Worm (Caenorhabditis elegans): ENCODE results near the gene C36A4.4.

The C36A4.4 gene

DNA sequence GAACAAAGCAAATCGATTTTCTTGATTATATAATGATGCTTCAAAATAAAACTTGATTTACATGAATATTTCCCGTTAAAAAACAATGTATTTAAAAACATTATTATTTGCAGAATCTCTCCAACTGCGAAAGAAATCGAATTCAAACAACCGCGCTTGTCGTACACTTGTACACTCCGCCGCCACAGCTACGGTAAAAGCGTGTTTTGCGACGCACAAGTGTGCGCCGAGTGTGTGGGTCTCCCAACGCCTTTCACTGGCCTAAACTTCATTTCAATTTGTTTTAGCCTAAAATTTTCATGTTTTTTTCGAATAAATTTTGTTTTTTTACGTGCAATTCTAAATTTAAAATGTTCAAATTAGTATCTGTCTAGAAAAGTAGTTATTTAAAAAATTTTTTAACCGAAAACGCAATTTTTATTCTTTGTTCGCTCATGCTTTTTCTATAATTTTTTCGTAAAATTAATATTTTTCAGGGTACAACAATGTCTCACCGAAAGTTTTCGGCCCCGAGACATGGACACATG is 24.0 kb upstream of the C36A4.4 start, which contains the start of gene rpl-3 (continued):
- TF ChIP-seq blmp-1 (tag; optimal IDR thresholded peaks at IDR 0.05) (peak; percentile 98), unc-98 (GFP tag; IDR thresholded peaks at IDR 0.05) (peak; percentile 98), C04F5.9 (tag; optimal IDR thresholded peaks at IDR 0.05) (peak; percentile 99), nhr-19 (GFP tag; conservative IDR thresholded peaks at IDR 0.05) (peak; percentile 100), sptf-1 (tag; optimal IDR thresholded peaks at IDR 0.05) (no peak), ceh-82 (tag; optimal IDR thresholded peaks at IDR 0.05) (peak; percentile 100), egl-27 (tag; optimal IDR thresholded peaks at IDR 0.05) (peak; percentile 95 to 96), lin-35 (GFP tag; optimal IDR thresholded peaks at IDR 0.05) (peak; percentile 100), fkh-10 (GFP tag; optimal IDR thresholded peaks at IDR 0.05) (peak; percentile 100), tbx-2 (tag; optimal IDR thresholded peaks at IDR 0.05) (peak; percentile 100), skn-1 (tag; optimal IDR thresholded peaks at IDR 0.05) (peak; percentile 99), irx-1 (tag; optimal IDR thresholded peaks at IDR 0.05) (peak; percentile 100), nhr-77 (tag; optimal IDR thresholded peaks at IDR 0.05) (peak; percentile 100), efl-3 (GFP tag; optimal IDR thresholded peaks at IDR 0.05) (peak; percentile 100)

DNA sequence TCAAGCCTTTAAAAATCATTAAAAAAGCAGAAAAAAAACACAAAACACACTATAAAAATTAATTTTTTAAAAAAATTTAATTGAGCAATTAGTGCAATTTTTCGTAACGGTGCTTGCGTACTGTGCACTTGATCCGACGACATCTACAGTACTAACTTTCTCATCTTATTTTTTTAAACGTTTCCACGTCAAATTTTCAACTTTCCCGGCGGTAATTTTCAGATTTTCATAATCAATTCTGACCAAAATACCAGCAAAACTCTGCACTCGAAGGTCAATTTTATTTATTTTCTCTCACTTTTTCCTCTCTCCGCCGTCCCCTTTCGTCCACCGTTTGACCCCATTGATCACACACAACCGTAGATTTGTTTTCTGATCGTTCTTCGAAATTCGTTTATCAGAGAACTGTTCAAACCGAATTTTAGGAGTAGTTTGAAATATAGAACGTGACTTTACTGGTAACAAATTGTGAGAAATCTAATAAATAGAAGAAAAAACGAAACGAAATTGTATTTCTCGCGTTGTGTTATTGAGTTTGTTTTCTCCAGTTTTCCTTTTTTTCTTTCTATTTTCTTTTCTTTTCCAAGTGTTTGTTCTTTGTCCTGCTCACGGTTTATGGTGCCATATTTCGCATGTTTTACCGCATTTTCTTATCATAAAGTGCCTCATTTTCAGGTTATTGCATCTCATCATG is 20.5 kb upstream of the C36A4.4 start, which contains the start of gene acs-19:
acs-19 (plus strand) TSS at position 676 of the 694 bp plus-strand sequence.
- TF ChIP-seq snu-23 (GFP tag; optimal IDR thresholded peaks at IDR 0.05) = peak; percentile 8
- TF ChIP-seq fos-1 (tag; optimal IDR thresholded peaks at IDR 0.05) = no peak
- no peak for TF ChIP-seq swsn-7 (tag; optimal IDR thresholded peaks at IDR 0.05)
- TF ChIP-seq nhr-71 (tag; optimal IDR thresholded peaks at IDR 0.05) = peak; percentile 21
- TF ChIP-seq unc-86 (tag; optimal IDR thresholded peaks at IDR 0.05) = no peak
- TF ChIP-seq efl-1 (optimal IDR thresholded peaks at IDR 0.05) = peak in 1 of 2 experiments; percentile 14
- TF ChIP-seq efl-1 (GFP tag; optimal IDR thresholded peaks at IDR 0.05 in 1 of 2) = peak in 1 of 2 experiments; percentile 76
- peak in 1 of 2 experiments; percentile 52 for TF ChIP-seq lin-35 (GFP tag; optimal IDR thresholded peaks at IDR 0.05)
- peak; percentile 40 for TF ChIP-seq blmp-1 (tag; optimal IDR thresholded peaks at IDR 0.05)
- TF ChIP-seq fkh-4 (tag; optimal IDR thresholded peaks at IDR 0.05; ENCODE audit: borderline replicate concordance) = no peak
- TF ChIP-seq ceh-88 (GFP tag; IDR thresholded peaks at IDR 0.05) = no peak
- no peak for TF ChIP-seq ceh-82 (tag; optimal IDR thresholded peaks at IDR 0.05)
- no peak for TF ChIP-seq nhr-84 (tag; optimal IDR thresholded peaks at IDR 0.05)
- peak; percentile 44 for TF ChIP-seq nhr-19 (GFP tag; conservative IDR thresholded peaks at IDR 0.05)
- TF ChIP-seq lsy-2 (tag; optimal IDR thresholded peaks at IDR 0.05) = peak in 1 of 2 experiments; percentile 14
- TF ChIP-seq skn-1 (tag; optimal IDR thresholded peaks at IDR 0.05) = no peak
- TF ChIP-seq nhr-12 (tag; optimal IDR thresholded peaks at IDR 0.05) = no peak
- TF ChIP-seq ces-1 (GFP tag; optimal IDR thresholded peaks at IDR 0.05) = peak; percentile 29
- peak; percentile 29 for TF ChIP-seq nhr-20 (tag; optimal IDR thresholded peaks at IDR 0.05)
- no peak for TF ChIP-seq sptf-1 (tag; optimal IDR thresholded peaks at IDR 0.05)
- no peak for TF ChIP-seq ceh-90 (tag; optimal IDR thresholded peaks at IDR 0.05)
- no peak for TF ChIP-seq aly-2 (tag; optimal IDR thresholded peaks at IDR 0.05)
- no peak for TF ChIP-seq C16A3.4 (tag; optimal IDR thresholded peaks at IDR 0.05)
- TF ChIP-seq lir-3 (tag; optimal IDR thresholded peaks at IDR 0.05; ENCODE audit: poor library complexity) = no peak
- no peak for TF ChIP-seq mdl-1 (tag; optimal IDR thresholded peaks at IDR 0.05)
- peak; percentile 65 for TF ChIP-seq lin-14 (GFP tag; optimal IDR thresholded peaks at IDR 0.05)
- TF ChIP-seq nhr-85 (tag) = no peak
- no peak for TF ChIP-seq nhr-237 (tag; optimal IDR thresholded peaks at IDR 0.05)
- TF ChIP-seq hlh-4 (tag; optimal IDR thresholded peaks at IDR 0.05) = no peak
- TF ChIP-seq dsc-1 (tag; optimal IDR thresholded peaks at IDR 0.05) = no peak
- TF ChIP-seq zip-4 (GFP tag; optimal IDR thresholded peaks at IDR 0.05) = no peak
- TF ChIP-seq elt-3 (tag; optimal IDR thresholded peaks at IDR 0.05) = peak in 1 of 6 experiments; percentile 11
- TF ChIP-seq F16B12.6 (tag; optimal IDR thresholded peaks at IDR 0.05) = no peak
- TF ChIP-seq fkh-8 (tag; optimal IDR thresholded peaks at IDR 0.05) = no peak
